Worm (Caenorhabditis elegans): ENCODE data around the gene B0244.15.

B0244.15 gene

DNA sequence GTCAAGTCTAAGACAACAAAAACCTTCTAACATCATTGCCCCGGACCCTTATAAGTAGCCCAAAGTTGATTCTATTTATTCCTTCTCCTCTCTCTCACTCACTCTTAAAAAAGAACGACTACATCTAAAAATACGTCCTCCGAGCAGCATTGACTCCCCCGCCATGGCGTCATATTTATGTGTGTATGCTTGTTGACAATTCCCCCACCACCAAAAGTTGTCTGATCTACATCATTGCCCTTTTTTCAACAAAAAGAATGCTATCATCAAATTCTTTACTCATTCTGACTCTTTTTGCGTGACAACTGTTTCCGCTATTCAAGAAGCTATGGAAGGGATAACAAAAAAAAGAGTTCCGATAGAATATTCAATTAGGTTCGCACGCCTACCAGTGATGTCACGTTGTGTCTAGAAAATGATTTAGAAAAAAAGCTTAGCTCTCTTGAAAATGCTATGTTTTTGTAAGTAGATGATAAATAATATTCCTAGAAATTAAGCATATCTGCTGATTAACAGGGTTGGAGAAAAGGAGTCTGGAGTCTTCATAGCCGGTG lies 14.4 kb downstream of the B0244.15 start:
- TF ChIP-seq blmp-1 (tag; optimal IDR thresholded peaks at IDR 0.05) = no peak
- peak; percentile 33 for TF ChIP-seq ces-1 (GFP tag; optimal IDR thresholded peaks at IDR 0.05)

DNA sequence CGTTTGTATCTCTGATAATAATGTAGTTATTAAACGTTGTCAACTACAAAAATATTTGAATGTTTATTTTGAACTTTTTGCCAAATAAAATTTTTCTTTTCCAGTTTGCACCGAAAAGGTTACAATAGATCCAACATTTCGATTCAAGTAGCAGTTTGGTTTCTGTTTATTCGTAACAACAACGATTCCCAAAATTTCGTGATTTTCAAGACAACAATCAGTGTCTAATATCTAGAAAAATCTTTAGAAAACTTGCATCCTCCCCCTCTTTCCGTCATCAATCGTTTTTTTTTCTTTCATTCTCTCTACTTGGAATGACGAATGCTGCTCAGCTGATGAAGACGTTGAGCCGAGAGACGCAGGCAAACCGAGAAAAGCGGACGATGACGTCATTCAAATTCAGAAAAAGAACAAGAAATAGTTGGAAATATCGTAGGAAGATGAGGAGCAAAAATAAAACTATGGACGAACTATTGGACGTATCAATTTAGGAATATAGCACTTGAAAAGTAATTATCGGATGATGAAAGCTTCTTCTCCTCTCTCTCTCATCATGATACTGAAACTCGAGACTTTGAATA lies 15.4 kb downstream of the B0244.15 start:
- no peak for TF ChIP-seq mab-5 (tag; optimal IDR thresholded peaks at IDR 0.05)
- TF ChIP-seq zip-8 (tag; optimal IDR thresholded peaks at IDR 0.05) = peak; percentile 7

DNA sequence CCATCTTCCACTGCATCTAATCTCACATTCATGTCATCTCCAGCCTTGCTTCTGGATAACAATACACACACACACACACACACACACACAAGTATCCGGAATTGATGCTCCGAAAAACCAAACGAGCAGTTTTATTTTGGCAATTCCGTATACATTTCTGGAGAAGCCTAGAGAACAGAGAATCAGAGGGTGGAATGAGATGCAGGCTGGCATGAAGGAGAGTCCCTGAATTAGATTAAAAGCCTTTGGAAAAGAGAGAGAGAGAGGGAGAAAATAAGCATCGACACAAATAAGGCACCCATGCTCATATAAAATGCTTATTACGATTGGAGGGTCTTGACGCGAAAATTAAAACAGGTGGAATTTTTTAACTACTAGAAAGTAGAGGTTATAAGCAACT lies 17.5 kb downstream of the B0244.15 start:
- TF ChIP-seq drap-1 (GFP tag; optimal IDR thresholded peaks at IDR 0.05) (no peak), ces-1 (GFP tag; optimal IDR thresholded peaks at IDR 0.05) (peak; percentile 89)

DNA sequence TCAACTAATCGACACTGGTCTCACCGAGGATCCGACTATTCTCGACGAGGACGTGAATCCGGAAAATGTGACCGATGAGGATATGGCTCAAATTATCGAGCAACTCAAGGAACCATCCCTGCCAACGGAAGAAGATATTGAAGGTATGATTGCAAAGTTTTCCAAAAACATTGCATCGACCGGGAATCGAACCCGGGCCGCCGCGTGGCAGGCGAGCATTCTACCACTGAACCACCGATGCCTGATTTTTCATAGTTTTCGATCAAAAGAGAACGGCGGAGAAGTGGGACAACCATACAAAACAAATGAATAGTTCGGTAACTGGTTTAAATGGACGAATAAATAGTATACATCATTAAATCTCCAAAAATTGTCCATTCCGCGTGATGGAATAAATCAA lies 18.7 kb downstream of the B0244.15 start:
- TF ChIP-seq nhr-76 (tag; optimal IDR thresholded peaks at IDR 0.05) = no peak
- no peak for TF ChIP-seq lin-13 (tag; optimal IDR thresholded peaks at IDR 0.05)
- no peak for TF ChIP-seq M03D4.4 (tag; optimal IDR thresholded peaks at IDR 0.05)
- TF ChIP-seq unc-39 (tag; optimal IDR thresholded peaks at IDR 0.05) = no peak
- TF ChIP-seq mls-2 (tag; optimal IDR thresholded peaks at IDR 0.05) = no peak
- no peak for TF ChIP-seq ham-2 (GFP tag; optimal IDR thresholded peaks at IDR 0.05)
- TF ChIP-seq mep-1 (tag; optimal IDR thresholded peaks at IDR 0.05) = no peak
- no peak for TF ChIP-seq drap-1 (GFP tag; optimal IDR thresholded peaks at IDR 0.05)
- TF ChIP-seq elt-1 (tag; optimal IDR thresholded peaks at IDR 0.05; ENCODE audit: borderline replicate concordance, insufficient read depth) = no peak
- TF ChIP-seq cnd-1 (tag; optimal IDR thresholded peaks at IDR 0.05) = no peak
- TF ChIP-seq elt-3 (tag; optimal IDR thresholded peaks at IDR 0.05) = no peak
- no peak for TF ChIP-seq sptf-1 (tag; optimal IDR thresholded peaks at IDR 0.05)
- TF ChIP-seq nhr-12 (tag; optimal IDR thresholded peaks at IDR 0.05) = no peak
- TF ChIP-seq ceh-39 (tag; optimal IDR thresholded peaks at IDR 0.05) = no peak
- no peak for TF ChIP-seq unc-120 (tag; optimal IDR thresholded peaks at IDR 0.05; ENCODE audit: poor library complexity, severe bottlenecking)
- no peak for TF ChIP-seq sem-2 (GFP tag; optimal IDR thresholded peaks at IDR 0.05)
- no peak for TF ChIP-seq snpc-4 (tag; optimal IDR thresholded peaks at IDR 0.05)
- TF ChIP-seq nhr-28 (tag; optimal IDR thresholded peaks at IDR 0.05) = no peak
- TF ChIP-seq ceh-83 (GFP tag; optimal IDR thresholded peaks at IDR 0.05) = no peak
- TF ChIP-seq mab-5 (tag; optimal IDR thresholded peaks at IDR 0.05) = no peak

DNA sequence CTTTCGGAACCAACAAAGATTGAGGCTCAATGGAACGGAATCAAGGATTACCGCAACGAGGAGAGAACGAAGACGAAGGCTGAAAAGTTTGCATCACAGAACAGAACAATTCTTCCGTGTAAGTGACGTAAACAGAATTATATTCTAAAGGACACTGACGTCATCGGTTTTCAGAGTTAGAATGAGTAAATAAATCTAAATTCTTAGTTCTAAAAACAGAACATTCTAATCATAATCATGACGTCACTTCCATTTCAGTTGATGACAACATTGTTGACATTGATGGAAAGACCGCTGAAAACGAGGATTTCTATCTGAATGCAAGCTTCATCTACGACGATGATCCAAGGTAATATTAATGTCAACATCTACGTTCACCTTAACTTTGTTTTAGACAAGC lies 20.8 kb downstream of the B0244.15 start:
- TF ChIP-seq lin-13 (tag; optimal IDR thresholded peaks at IDR 0.05) = no peak
- TF ChIP-seq drap-1 (GFP tag; optimal IDR thresholded peaks at IDR 0.05) = no peak
- peak; percentile 61 for TF ChIP-seq zip-8 (tag; optimal IDR thresholded peaks at IDR 0.05)
- no peak for TF ChIP-seq ceh-39 (tag; optimal IDR thresholded peaks at IDR 0.05)
- no peak for TF ChIP-seq nhr-237 (tag; optimal IDR thresholded peaks at IDR 0.05)
- no peak for TF ChIP-seq mep-1 (tag; optimal IDR thresholded peaks at IDR 0.05)

DNA sequence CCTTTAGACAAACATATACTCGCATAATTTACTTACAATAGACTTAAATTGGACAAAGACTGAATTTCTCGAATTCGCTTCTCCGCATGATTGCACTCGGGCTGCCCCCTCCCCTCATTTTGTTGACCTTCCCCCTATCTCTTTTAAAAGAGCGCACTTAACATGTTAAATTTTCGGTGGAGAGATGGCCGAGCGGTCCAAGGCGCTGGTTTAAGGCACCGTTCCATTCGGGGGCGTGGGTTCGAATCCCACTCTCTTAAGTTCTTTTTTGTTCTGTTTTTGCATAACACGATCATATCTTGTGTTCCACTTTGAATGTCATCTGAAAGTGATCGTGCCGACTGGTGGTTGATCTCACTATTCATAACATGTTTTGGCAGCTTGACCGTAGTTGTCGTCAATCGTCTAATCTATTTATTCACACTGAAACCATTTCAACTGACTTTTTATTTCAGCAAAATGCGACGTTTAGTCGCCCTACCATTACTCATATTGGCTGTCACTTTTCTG lies 26.6 kb downstream of the B0244.15 start, which contains the start of gene cutl-23:
Gene cutl-23, plus strand, starts transcription at position 460 of the 510 bp plus-strand sequence.
- no peak for TF ChIP-seq flh-1 (GFP tag; optimal IDR thresholded peaks at IDR 0.05)
- TF ChIP-seq ceh-39 (tag; optimal IDR thresholded peaks at IDR 0.05) = no peak
- peak; percentile 55 for TF ChIP-seq ham-2 (GFP tag; optimal IDR thresholded peaks at IDR 0.05)
- no peak for TF ChIP-seq nhr-237 (tag; optimal IDR thresholded peaks at IDR 0.05)
- TF ChIP-seq ceh-83 (GFP tag; optimal IDR thresholded peaks at IDR 0.05) = peak; percentile 56
- TF ChIP-seq tbx-8 (GFP tag; optimal IDR thresholded peaks at IDR 0.05) = no peak
- peak; percentile 61 for TF ChIP-seq cnd-1 (tag; optimal IDR thresholded peaks at IDR 0.05)
- peak; percentile 72 for TF ChIP-seq drap-1 (GFP tag; optimal IDR thresholded peaks at IDR 0.05)
- no peak for TF ChIP-seq blmp-1 (tag; optimal IDR thresholded peaks at IDR 0.05)
- TF ChIP-seq bed-3 (GFP tag; optimal IDR thresholded peaks at IDR 0.05) = peak; percentile 43
- no peak for TF ChIP-seq hlh-1 (tag; optimal IDR thresholded peaks at IDR 0.05)
- TF ChIP-seq ztf-11 (tag; optimal IDR thresholded peaks at IDR 0.05) = no peak
- TF ChIP-seq unc-120 (tag; optimal IDR thresholded peaks at IDR 0.05; ENCODE audit: poor library complexity, severe bottlenecking) = peak; percentile 71
